Fruit fly (Drosophila melanogaster) whole organism, embryonic: Measurements from ENCODE around the gene Myo28B1.
A peak's percentile ranks its signal among the peaks of the same experiment; 100 is the strongest.

ENCODE experiments used
- B-H2 ChIP-seq: fragments of 200-800 bp; sonication (Bioruptor generic); optimal IDR thresholded peaks from 2 replicates; lab custom pipeline; 2018; ENCODE audit warnings: missing biosample characterization, mild to moderate bottlenecking, missing genetic modification characterization
- CG1024 ChIP-seq: fragments of 200-800 bp; sonication (Bioruptor generic); IDR thresholded peaks from 2 replicates; pipeline ENCODE4 v1.3.6; 2022; ENCODE audit warnings: missing biosample characterization, missing genetic modification characterization
- CG10654 ChIP-seq: fragments of 200-800 bp; sonication (Bioruptor generic); optimal IDR thresholded peaks from 2 replicates; lab custom pipeline; 2016; ENCODE audit warnings: missing biosample characterization, missing genetic modification characterization
- CG11085 ChIP-seq: fragments of 200-800 bp; sonication (Bioruptor generic); IDR thresholded peaks from 2 replicates; pipeline ENCODE4 v1.3.6; 2022; ENCODE audit warnings: missing biosample characterization, missing genetic modification characterization
- CG11398 ChIP-seq: fragments of 200-800 bp; sonication (Bioruptor generic); optimal IDR thresholded peaks from 2 replicates; lab custom pipeline; 2016; ENCODE audit warnings: missing biosample characterization, missing genetic modification characterization
- CG12299 ChIP-seq: fragments of 200-800 bp; sonication (Bioruptor generic); optimal IDR thresholded peaks from 2 replicates; lab custom pipeline; 2018; ENCODE audit warnings: missing biosample characterization, mild to moderate bottlenecking, missing genetic modification characterization
- CG13894 ChIP-seq: fragments of 200-800 bp; sonication (Bioruptor generic); optimal IDR thresholded peaks from 3 replicates; lab custom pipeline; 2018; ENCODE audit warnings: missing biosample characterization, mild to moderate bottlenecking, missing genetic modification characterization, moderate library complexity
- CG1529 ChIP-seq: fragments of 200-800 bp; sonication (Bioruptor generic); optimal IDR thresholded peaks from 3 replicates; lab custom pipeline; 2018; ENCODE audit warnings: missing biosample characterization, missing genetic modification characterization
- CG1603 ChIP-seq: fragments of 200-800 bp; sonication (Bioruptor generic); optimal IDR thresholded peaks from 2 replicates; lab custom pipeline; 2019; ENCODE audit warnings: missing biosample characterization, mild to moderate bottlenecking, missing genetic modification characterization, moderate library complexity
- CG16815 ChIP-seq: fragments of 200-800 bp; sonication (Bioruptor generic); optimal IDR thresholded peaks from 3 replicates; lab custom pipeline; 2017; ENCODE audit warnings: missing biosample characterization, mild to moderate bottlenecking, missing genetic modification characterization
- CG17359 ChIP-seq: fragments of 200-800 bp; sonication (Bioruptor generic); optimal IDR thresholded peaks from 3 replicates; lab custom pipeline; 2018; ENCODE audit warnings: missing biosample characterization, mild to moderate bottlenecking, missing genetic modification characterization, moderate library complexity
- CG17385 ChIP-seq: fragments of 200-800 bp; sonication (Bioruptor generic); optimal IDR thresholded peaks from 3 replicates; lab custom pipeline; 2018; ENCODE audit warnings: missing biosample characterization, mild to moderate bottlenecking, missing genetic modification characterization
- CG18619 ChIP-seq: fragments of 200-800 bp; sonication (Bioruptor generic); optimal IDR thresholded peaks from 3 replicates; lab custom pipeline; 2017; ENCODE audit warnings: missing biosample characterization, mild to moderate bottlenecking, missing genetic modification characterization
- CG2678 ChIP-seq: fragments of 200-800 bp; sonication (Bioruptor generic); optimal IDR thresholded peaks from 3 replicates; lab custom pipeline; 2019; ENCODE audit warnings: missing biosample characterization, mild to moderate bottlenecking, missing genetic modification characterization, moderate library complexity
- CG3281 ChIP-seq: fragments of 200-800 bp; sonication (Bioruptor generic); optimal IDR thresholded peaks from 3 replicates; lab custom pipeline; 2017; ENCODE audit warnings: missing biosample characterization, mild to moderate bottlenecking, missing genetic modification characterization
- CG6813 ChIP-seq: fragments of 200-800 bp; sonication (Bioruptor generic); optimal IDR thresholded peaks from 2 replicates; lab custom pipeline; 2017; ENCODE audit warnings: missing biosample characterization, missing genetic modification characterization, mild to moderate bottlenecking, moderate library complexity, missing genetic modification reagents
- CG7271 ChIP-seq: fragments of 200-800 bp; sonication (Bioruptor generic); optimal IDR thresholded peaks from 2 replicates; lab custom pipeline; 2018; ENCODE audit warnings: missing biosample characterization, mild to moderate bottlenecking, missing genetic modification characterization, moderate library complexity
- CG7839 ChIP-seq: fragments of 200-800 bp; sonication (Bioruptor generic); optimal IDR thresholded peaks from 3 replicates; lab custom pipeline; 2018; ENCODE audit warnings: missing biosample characterization, mild to moderate bottlenecking, missing genetic modification characterization, moderate library complexity
- CG8290 ChIP-seq, 3 experiments: fragments of 200-800 bp; sonication (Bioruptor generic); optimal IDR thresholded peaks; 2 replicates each; lab custom pipeline; 2016 to 2019; ENCODE audit warnings: missing biosample characterization in 3 of 3, missing genetic modification characterization in 3 of 3, mild to moderate bottlenecking in 2 of 3, moderate library complexity in 1 of 3
- CG8924 ChIP-seq: fragments of 200-800 bp; optimal IDR thresholded peaks from 3 replicates; lab custom pipeline; 2019; ENCODE audit warnings: missing biosample characterization, mild to moderate bottlenecking, missing genetic modification characterization, moderate library complexity
- CrebB ChIP-seq: fragments of 200-800 bp; sonication (Bioruptor generic); optimal IDR thresholded peaks from 3 replicates; lab custom pipeline; 2018; ENCODE audit warnings: missing biosample characterization, mild to moderate bottlenecking, missing genetic modification characterization
- D19A ChIP-seq: fragments of 200-800 bp; optimal IDR thresholded peaks from 3 replicates; lab custom pipeline; 2019; ENCODE audit warnings: missing biosample characterization, mild to moderate bottlenecking, missing genetic modification characterization, moderate library complexity
- Dbx ChIP-seq: fragments of 200-800 bp; sonication (Bioruptor generic); IDR thresholded peaks from 3 replicates; pipeline ENCODE4 v1.3.6; 2022; ENCODE audit warnings: missing biosample characterization, missing genetic modification characterization
- Dfd ChIP-seq, 2 experiments: fragments of >200 bp; optimal IDR thresholded peaks; 2 replicates each; lab custom pipeline; 2017; ENCODE audit warnings: missing biosample characterization in 2 of 2, missing genetic modification characterization in 2 of 2
- Dip3 ChIP-seq: fragments of 200-800 bp; sonication (Bioruptor generic); optimal IDR thresholded peaks from 3 replicates; lab custom pipeline; 2016; ENCODE audit warnings: missing biosample characterization, missing genetic modification characterization
- E2f1 ChIP-seq: fragments of 200-800 bp; sonication (Bioruptor generic); IDR thresholded peaks from 2 replicates; pipeline ENCODE4 v1.3.6; 2022; ENCODE audit warnings: missing biosample characterization, missing genetic modification characterization
- H2.0 ChIP-seq: fragments of 200-800 bp; sonication (Bioruptor generic); IDR thresholded peaks from 2 replicates; pipeline ENCODE4 v1.3.6; 2022; ENCODE audit warnings: missing biosample characterization, missing genetic modification characterization
- Sin3A ChIP-seq: fragments of >200 bp; optimal IDR thresholded peaks from 2 replicates; lab custom pipeline; 2018
- Stat92E ChIP-seq, 3 experiments: fragments of >200 bp in 2 of 3; fragments of 200-800 bp in 1 of 3; sonication (Bioruptor generic) in 1 of 3; optimal IDR thresholded peaks; 2 replicates each; lab custom pipeline; 2017 to 2019; ENCODE audit warnings: missing biosample characterization in 3 of 3, missing genetic modification characterization in 3 of 3, mild to moderate bottlenecking in 1 of 3, moderate library complexity in 1 of 3
- Vsx1 ChIP-seq: fragments of 200-800 bp; sonication (Bioruptor generic); optimal IDR thresholded peaks from 2 replicates; lab custom pipeline; 2017; ENCODE audit warnings: missing biosample characterization, mild to moderate bottlenecking, missing genetic modification characterization, missing genetic modification reagents
- Xrp1 ChIP-seq: fragments of 200-800 bp; sonication (Bioruptor generic); IDR thresholded peaks from 2 replicates; pipeline ENCODE4 v1.3.6; 2022; ENCODE audit warnings: missing biosample characterization, missing genetic modification characterization
- abd-A ChIP-seq: fragments of 200-800 bp; sonication (Bioruptor generic); optimal IDR thresholded peaks from 3 replicates; lab custom pipeline; 2019; ENCODE audit warnings: missing biosample characterization, mild to moderate bottlenecking, missing genetic modification characterization, moderate library complexity
- bigmax ChIP-seq: fragments of 200-800 bp; sonication (Bioruptor generic); optimal IDR thresholded peaks from 2 replicates; lab custom pipeline; 2018; ENCODE audit warnings: missing biosample characterization, mild to moderate bottlenecking, missing genetic modification characterization
- bsh ChIP-seq, 2 experiments: fragments of 200-800 bp; sonication (Bioruptor generic); optimal IDR thresholded peaks; 2 replicates each; lab custom pipeline; 2017 to 2018; ENCODE audit warnings: mild to moderate bottlenecking in 2 of 2, missing biosample characterization in 2 of 2, missing genetic modification characterization in 2 of 2, moderate library complexity in 1 of 2
- dimm ChIP-seq: fragments of 200-800 bp; sonication (Bioruptor generic); IDR thresholded peaks from 2 replicates; pipeline ENCODE4 v1.3.6; 2022; ENCODE audit warnings: missing biosample characterization, missing genetic modification characterization
- fru ChIP-seq: fragments of >200 bp; optimal IDR thresholded peaks from 2 replicates; lab custom pipeline; 2017
- gro ChIP-seq: fragments of 200-800 bp; sonication (Bioruptor generic); optimal IDR thresholded peaks from 2 replicates; lab custom pipeline; 2016; ENCODE audit warnings: missing biosample characterization, missing genetic modification characterization
- gsb-n ChIP-seq: fragments of 200-800 bp; sonication (Bioruptor generic); optimal IDR thresholded peaks from 3 replicates; lab custom pipeline; 2018; ENCODE audit warnings: missing biosample characterization, mild to moderate bottlenecking, missing genetic modification characterization
- h ChIP-seq: fragments of >200 bp; optimal IDR thresholded peaks from 2 replicates; lab custom pipeline; 2017
- klu ChIP-seq: fragments of 200-800 bp; sonication (Bioruptor generic); IDR thresholded peaks from 2 replicates; pipeline ENCODE4 v1.3.6; 2022; ENCODE audit warnings: missing biosample characterization, missing genetic modification characterization
- maf-S ChIP-seq: fragments of 200-800 bp; sonication (Bioruptor generic); optimal IDR thresholded peaks from 2 replicates; lab custom pipeline; 2016; ENCODE audit warnings: missing biosample characterization, missing genetic modification characterization
- mld ChIP-seq: fragments of 200-800 bp; sonication (Bioruptor generic); IDR thresholded peaks from 3 replicates; pipeline ENCODE4 v1.3.6; 2022; ENCODE audit warnings: missing biosample characterization, missing genetic modification characterization; ENCODE audit not compliant: partially characterized antibody
- pfk ChIP-seq: fragments of 200-800 bp; sonication (Bioruptor generic); optimal IDR thresholded peaks from 2 replicates; lab custom pipeline; 2018; ENCODE audit warnings: missing biosample characterization, mild to moderate bottlenecking, missing genetic modification characterization, moderate library complexity
- row ChIP-seq: fragments of 200-800 bp; sonication (Bioruptor generic); IDR thresholded peaks from 3 replicates; pipeline ENCODE4 v1.3.6; 2022; ENCODE audit warnings: missing biosample characterization, missing genetic modification characterization
- salm ChIP-seq: fragments of 200-800 bp; sonication (Bioruptor generic); optimal IDR thresholded peaks from 2 replicates; lab custom pipeline; 2018; ENCODE audit warnings: missing biosample characterization, mild to moderate bottlenecking, missing genetic modification characterization
- sens ChIP-seq: fragments of 200-800 bp; sonication (Bioruptor generic); peaks from one replicate; lab custom pipeline; 2016; ENCODE audit warnings: missing biosample characterization, missing genetic modification characterization
- shn ChIP-seq: fragments of 200-800 bp; sonication (Bioruptor generic); optimal IDR thresholded peaks from 3 replicates; lab custom pipeline; 2016; ENCODE audit warnings: missing biosample characterization, missing genetic modification characterization
- so ChIP-seq: fragments of 200-800 bp; sonication (Bioruptor generic); IDR thresholded peaks from 3 replicates; pipeline ENCODE4 v1.3.6; 2022; ENCODE audit warnings: missing biosample characterization, missing genetic modification characterization
- wdn ChIP-seq: fragments of 200-800 bp; sonication (Bioruptor generic); IDR thresholded peaks from 2 replicates; pipeline ENCODE4 v1.3.6; 2022; ENCODE audit warnings: missing biosample characterization, missing genetic modification characterization
- zen ChIP-seq: fragments of 200-800 bp; sonication (Bioruptor generic); optimal IDR thresholded peaks from 3 replicates; lab custom pipeline; 2018; ENCODE audit warnings: missing biosample characterization, mild to moderate bottlenecking, missing genetic modification characterization, moderate library complexity

Myo28B1 gene

dm6 chr2L:7619234-7619633, 46.6 kb upstream of the Myo28B1 start (continued):
- TF ChIP-seq CG6813 (GFP tag; lab: Kevin White, UChicago) (no peak), gro (GFP tag; lab: Kevin White, UChicago) (no peak), abd-A (tag; lab: Kevin White, UChicago) (no peak), CrebB (no peak), CG1603 (peak; percentile 10), sens (GFP tag; lab: Kevin White, UChicago) (peak; percentile 32), CG12299 (no peak), CG2678 (tag; lab: Kevin White, UChicago) (no peak), bsh (GFP tag; optimal IDR thresholded peaks at IDR 0.05; lab: Kevin White, UChicago) (peak in 1 of 2 experiments; percentile 6), CG7839 (no peak), salm (tag; lab: Kevin White, UChicago) (no peak), so (GFP tag; lab: Robert Waterston, UW) (no peak), shn (GFP tag; lab: Kevin White, UChicago) (no peak), CG8290 (GFP tag; optimal IDR thresholded peaks at IDR 0.05; lab: Kevin White, UChicago) (no peak), CG8290 (tag; optimal IDR thresholded peaks at IDR 0.05; lab: Kevin White, UChicago) (no peak), B-H2 (GFP tag; lab: Kevin White, UChicago) (no peak), CG13894 (no peak), Stat92E (GFP tag; optimal IDR thresholded peaks at IDR 0.05; lab: Kevin White, UChicago) (no peak), Dip3 (GFP tag; lab: Kevin White, UChicago) (no peak), H2.0 (peak; percentile 5; the same call in 1 of the 2 replicates), E2f1 (GFP tag; lab: Robert Waterston, UW) (0 out of 2 replicates have a peak, but pooled peaks have one; percentile 28)

dm6 chr2L:7621706-7622105, 44.1 kb upstream of the Myo28B1 start:
- no peak for TF ChIP-seq Dfd (GFP tag; optimal IDR thresholded peaks at IDR 0.05; lab: Kevin White, UChicago)
- TF ChIP-seq wdn (GFP tag; lab: Robert Waterston, UW): no peak
- no peak for TF ChIP-seq CG16815
- no peak for TF ChIP-seq CG18619 (GFP tag; lab: Kevin White, UChicago)
- TF ChIP-seq h (lab: Kevin White, UChicago): no peak
- peak; percentile 73 for TF ChIP-seq D19A (tag; lab: Kevin White, UChicago)
- no peak for TF ChIP-seq Vsx1
- no peak for TF ChIP-seq CG11085

dm6 chr2L:7624096-7624843, 41.6 kb upstream of the Myo28B1 start:
- TF ChIP-seq Sin3A (no peak), CG17359 (tag; lab: Kevin White, UChicago) (no peak), CG8924 (tag; lab: Kevin White, UChicago) (peak; percentile 9), CG7271 (tag; lab: Kevin White, UChicago) (peak; percentile 11), maf-S (no peak), CG1024 (no peak), pfk (GFP tag; lab: Kevin White, UChicago) (no peak), CG1529 (GFP tag; lab: Kevin White, UChicago) (no peak), gsb-n (tag; lab: Kevin White, UChicago) (peak; percentile 66), Dbx (GFP tag; lab: Robert Waterston, UW) (no peak), mld (no peak), CG10654 (no peak), dimm (GFP tag; lab: Robert Waterston, UW) (no peak), klu (GFP tag; lab: Robert Waterston, UW) (no peak), row (no peak), Xrp1 (GFP tag; lab: Robert Waterston, UW) (peak; percentile 35; the same call in 1 of the 2 replicates), bigmax (GFP tag; lab: Kevin White, UChicago) (no peak), zen (tag; lab: Kevin White, UChicago) (peak; percentile 58), CG17385 (GFP tag; lab: Kevin White, UChicago) (no peak), CG3281 (no peak), fru (lab: Kevin White, UChicago) (no peak), CG11398 (GFP tag; lab: Kevin White, UChicago) (no peak)
